Worm (Caenorhabditis elegans): Measurements from ENCODE around the gene M117.6.

DNA sequence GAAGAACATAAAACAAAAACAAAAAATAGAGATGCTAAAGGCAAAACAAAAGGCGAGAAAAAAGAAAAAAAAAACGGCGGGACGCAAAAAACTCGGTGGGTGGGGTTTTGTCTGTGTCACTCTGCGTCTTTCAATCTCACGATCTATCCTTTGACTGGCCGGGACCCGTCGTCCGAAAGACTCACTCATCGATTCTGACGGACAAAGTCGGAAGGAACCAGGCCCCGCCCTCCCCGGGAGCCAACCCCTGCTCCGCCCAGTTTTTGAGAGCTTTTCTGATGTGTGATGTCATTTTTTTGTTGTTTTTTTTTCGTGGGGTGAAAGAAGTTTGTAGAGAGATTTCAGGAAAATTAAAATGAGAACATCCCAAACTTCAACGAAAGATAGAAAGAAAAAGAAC lies 34.7 kb downstream of the M117.6 start:
- TF ChIP-seq mab-5 (tag; optimal IDR thresholded peaks at IDR 0.05) (no peak), zag-1 (tag; optimal IDR thresholded peaks at IDR 0.05) (peak; percentile 18), egl-27 (tag; optimal IDR thresholded peaks at IDR 0.05) (no peak), fos-1 (tag; optimal IDR thresholded peaks at IDR 0.05) (no peak), dmd-4 (tag; optimal IDR thresholded peaks at IDR 0.05) (no peak), nhr-11 (tag; optimal IDR thresholded peaks at IDR 0.05) (no peak), ama-1 (optimal IDR thresholded peaks at IDR 0.05) (no peak), lin-13 (GFP tag; optimal IDR thresholded peaks at IDR 0.05) (no peak), nhr-12 (tag; optimal IDR thresholded peaks at IDR 0.05) (no peak), nhr-77 (tag; optimal IDR thresholded peaks at IDR 0.05) (no peak), unc-62 (GFP tag; optimal IDR thresholded peaks at IDR 0.05) (no peak), F13H6.1 (tag; optimal IDR thresholded peaks at IDR 0.05) (no peak), ZK546.5 (tag; optimal IDR thresholded peaks at IDR 0.05) (no peak), unc-39 (tag; optimal IDR thresholded peaks at IDR 0.05) (no peak)
